Fruit fly (Drosophila melanogaster): ENCODE data around the gene CG15011.
A peak's percentile ranks its signal among the peaks of the same experiment; 100 is the strongest.

The CG15011 gene

DNA sequence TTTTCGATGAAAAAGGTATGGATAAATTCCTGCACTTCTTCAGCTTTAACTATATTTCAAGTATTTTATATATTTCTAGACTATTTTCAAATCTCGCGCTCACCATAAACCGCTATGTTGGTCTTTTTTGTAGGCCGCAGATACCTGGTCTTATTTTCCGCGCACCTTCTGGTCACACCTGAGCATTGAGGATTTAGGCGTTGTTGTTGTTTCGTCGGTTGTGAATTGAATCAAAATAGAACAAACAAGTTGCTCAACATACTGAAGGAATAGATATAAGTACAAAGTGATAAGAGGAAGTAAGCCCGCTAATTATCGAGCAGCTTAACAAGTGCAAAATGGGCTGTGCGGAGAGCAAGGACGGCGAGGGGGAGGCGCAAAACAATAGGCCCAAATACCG, 18.8 kb upstream of the CG15011 start, which contains the start of gene Ctl1:
Gene Ctl1, plus strand, starts transcription at position 167 of the 400 bp plus-strand sequence.
- TF ChIP-seq h (optimal IDR thresholded peaks at IDR 0.05) (no peak), ttk (optimal IDR thresholded peaks at IDR 0.05) (no peak), Sin3A (optimal IDR thresholded peaks at IDR 0.05) (no peak), Myc (optimal IDR thresholded peaks at IDR 0.05) (no peak), psq (optimal IDR thresholded peaks at IDR 0.05) (no peak), insv (optimal IDR thresholded peaks at IDR 0.05) (no peak)

- no peak for TF ChIP-seq insv (optimal IDR thresholded peaks at IDR 0.05)
These were observed 13.3 kb upstream of the CG15011 start for dm6 chr3L:4272167-4272773.

DNA sequence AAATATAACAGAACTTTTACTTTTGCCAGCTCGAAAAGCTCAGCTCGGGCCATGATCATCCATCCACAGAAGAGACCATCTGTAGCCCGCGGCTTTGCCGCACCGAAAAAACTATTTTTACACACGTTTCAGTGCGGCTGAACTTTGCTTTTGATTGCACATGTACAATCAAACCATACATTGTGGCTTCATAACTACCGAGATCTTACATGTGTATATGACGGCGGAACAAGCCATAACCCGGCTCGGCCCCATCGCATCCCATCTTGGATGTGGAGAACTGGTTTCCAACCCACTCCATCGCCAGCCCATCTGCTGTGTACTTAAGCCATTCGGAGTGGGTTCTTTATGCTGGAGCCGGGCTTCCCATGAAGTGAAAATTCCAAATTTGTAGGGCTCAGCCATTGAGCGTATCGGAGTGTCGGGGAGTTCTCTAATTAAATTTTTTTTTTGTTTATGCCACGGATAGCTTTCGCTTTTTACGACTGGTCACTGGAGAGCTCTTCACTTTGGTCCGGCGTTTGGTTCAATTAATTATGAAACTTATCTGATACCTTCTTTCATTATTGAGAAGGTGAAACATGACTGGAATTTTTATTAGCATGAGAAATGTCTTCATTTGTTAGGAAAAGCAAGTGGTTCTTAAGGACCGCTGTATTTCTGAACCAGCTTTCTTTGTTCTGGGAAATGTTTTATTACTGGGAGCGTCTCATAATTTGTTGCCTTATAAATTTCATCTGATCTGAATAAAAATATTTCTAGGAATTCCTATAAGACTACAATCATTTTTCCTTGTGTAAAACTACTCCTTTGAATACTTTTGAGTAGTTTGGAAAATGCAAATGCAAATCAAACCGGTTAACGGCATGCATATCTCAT, 12.2 kb upstream of the CG15011 start:
- no peak for TF ChIP-seq Sin3A (optimal IDR thresholded peaks at IDR 0.05)

DNA sequence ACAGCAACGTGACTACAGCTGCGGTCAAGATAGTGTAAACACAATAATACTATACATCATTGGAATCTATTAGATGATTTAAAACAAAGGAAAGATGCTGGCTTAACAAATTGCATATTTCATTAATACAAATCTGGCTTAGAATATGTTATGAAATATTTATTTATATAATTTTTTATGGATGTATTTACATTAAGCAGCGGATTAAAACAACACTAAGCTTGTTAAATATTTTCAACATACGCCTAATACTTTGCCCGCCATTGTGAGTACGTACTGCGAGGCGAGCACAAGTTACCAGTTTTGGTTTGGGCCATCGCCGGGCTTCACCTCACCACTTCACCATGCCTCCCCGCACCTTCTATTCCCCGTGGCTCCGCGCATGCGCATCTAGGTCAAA, 11.0 kb upstream of the CG15011 start:
- no peak for TF ChIP-seq psq (optimal IDR thresholded peaks at IDR 0.05)
- TF ChIP-seq h (optimal IDR thresholded peaks at IDR 0.05): no peak
- TF ChIP-seq Sin3A (optimal IDR thresholded peaks at IDR 0.05): no peak
- no peak for TF ChIP-seq insv (optimal IDR thresholded peaks at IDR 0.05)
- TF ChIP-seq ttk (optimal IDR thresholded peaks at IDR 0.05): no peak
- no peak for TF ChIP-seq Myc (optimal IDR thresholded peaks at IDR 0.05)

- TF ChIP-seq h (optimal IDR thresholded peaks at IDR 0.05) (no peak), psq (optimal IDR thresholded peaks at IDR 0.05) (no peak), Sin3A (optimal IDR thresholded peaks at IDR 0.05) (no peak), ttk (optimal IDR thresholded peaks at IDR 0.05) (no peak), insv (optimal IDR thresholded peaks at IDR 0.05) (no peak), Myc (optimal IDR thresholded peaks at IDR 0.05) (no peak)
These were observed 10.3 kb upstream of the CG15011 start for dm6 chr3L:4269208-4269607.

- no peak for TF ChIP-seq insv (optimal IDR thresholded peaks at IDR 0.05)
- TF ChIP-seq h (optimal IDR thresholded peaks at IDR 0.05): no peak
- no peak for TF ChIP-seq ttk (optimal IDR thresholded peaks at IDR 0.05)
- TF ChIP-seq Myc (optimal IDR thresholded peaks at IDR 0.05): no peak
- TF ChIP-seq Sin3A (optimal IDR thresholded peaks at IDR 0.05): no peak
- TF ChIP-seq psq (optimal IDR thresholded peaks at IDR 0.05): no peak
These were observed 8.5 kb upstream of the CG15011 start, which contains the start of gene CG33764 for dm6 chr3L:4267403-4267802. Gene CG33764, minus strand, starts transcription at chr3L:4267503.

DNA sequence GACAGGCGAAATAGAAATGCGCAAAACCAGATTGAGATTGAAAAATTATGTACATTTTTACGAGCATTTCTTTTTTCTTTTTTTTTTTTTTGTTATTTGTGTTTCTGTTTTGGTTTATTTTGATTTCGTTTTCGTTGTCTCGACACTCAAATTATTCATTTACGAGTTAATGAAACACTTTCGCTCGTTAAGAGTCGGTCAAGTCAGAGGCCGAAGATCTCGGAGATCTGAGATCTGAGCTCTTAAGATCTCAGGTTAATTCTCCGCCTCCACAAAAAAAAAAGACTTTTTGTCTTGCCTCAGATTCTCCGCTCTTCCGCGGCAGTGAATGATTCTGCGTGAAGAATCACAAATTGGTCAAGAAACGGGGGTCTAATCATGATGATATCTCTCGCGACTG, 6.9 kb upstream of the CG15011 start:
- TF ChIP-seq h (optimal IDR thresholded peaks at IDR 0.05) (no peak), psq (optimal IDR thresholded peaks at IDR 0.05) (no peak), Myc (optimal IDR thresholded peaks at IDR 0.05) (no peak), insv (optimal IDR thresholded peaks at IDR 0.05) (no peak), Sin3A (optimal IDR thresholded peaks at IDR 0.05) (no peak), ttk (optimal IDR thresholded peaks at IDR 0.05) (no peak)

- TF ChIP-seq h (optimal IDR thresholded peaks at IDR 0.05): no peak
These were observed 6.0 kb upstream of the CG15011 start for dm6 chr3L:4264963-4265362.

DNA sequence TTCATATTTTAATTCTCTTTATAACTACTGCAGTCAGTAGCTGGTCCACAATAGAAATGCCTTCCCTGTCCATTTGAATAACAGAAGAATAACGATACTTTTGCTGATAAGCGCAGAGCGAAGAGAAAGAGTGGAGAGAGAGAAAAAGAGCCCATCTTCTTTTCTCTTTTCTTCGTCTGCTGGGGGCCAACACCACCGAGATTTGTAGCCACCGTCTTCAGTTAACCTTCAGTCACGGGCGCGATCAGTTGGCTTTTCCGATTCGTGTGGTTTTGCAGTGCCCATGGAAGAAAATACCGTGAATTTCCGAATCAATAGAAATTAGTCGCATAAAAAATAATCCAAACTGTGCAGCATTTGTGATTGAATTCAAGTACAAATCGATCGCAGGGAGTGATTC, 4.5 kb upstream of the CG15011 start, which contains the start of gene CG1273:
Gene CG1273, plus strand, starts transcription at position 218 of the 400 bp plus-strand sequence.
- TF ChIP-seq insv (optimal IDR thresholded peaks at IDR 0.05) (no peak), psq (optimal IDR thresholded peaks at IDR 0.05) (no peak), Myc (optimal IDR thresholded peaks at IDR 0.05) (no peak), Sin3A (optimal IDR thresholded peaks at IDR 0.05) (no peak), h (optimal IDR thresholded peaks at IDR 0.05) (no peak), ttk (optimal IDR thresholded peaks at IDR 0.05) (no peak)

DNA sequence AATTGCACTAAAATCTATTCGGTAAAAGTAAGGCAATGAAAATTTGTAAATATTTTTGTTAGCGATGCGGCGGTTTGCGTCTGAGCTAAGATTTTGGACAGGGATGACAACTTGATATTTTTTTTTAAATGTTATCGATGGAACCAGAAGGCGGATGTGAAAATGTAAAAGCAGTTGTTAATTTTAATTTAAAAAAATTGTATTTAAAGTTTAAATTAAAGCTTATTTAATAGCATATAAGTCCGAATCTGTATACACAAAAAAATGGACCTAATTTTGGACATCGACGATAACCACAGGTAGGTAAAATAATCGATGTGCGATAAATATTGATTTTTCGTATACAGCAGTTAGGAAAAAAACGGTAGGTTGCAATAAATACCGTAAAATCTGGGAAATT, 3.4 kb upstream of the CG15011 start, which contains the start of the genes CG11586 and VhaM9.7-a:
Gene CG11586, minus strand, starts transcription at position 87 of the 400 bp plus-strand sequence.
Gene VhaM9.7-a, plus strand, starts transcription at position 322 of the 400 bp plus-strand sequence.
- TF ChIP-seq Myc (optimal IDR thresholded peaks at IDR 0.05) (no peak), ttk (optimal IDR thresholded peaks at IDR 0.05) (no peak), h (optimal IDR thresholded peaks at IDR 0.05) (no peak), insv (optimal IDR thresholded peaks at IDR 0.05) (no peak), Sin3A (optimal IDR thresholded peaks at IDR 0.05) (no peak), psq (optimal IDR thresholded peaks at IDR 0.05) (no peak)

dm6 chr3L:4261177-4261576, 2.2 kb upstream of the CG15011 start:
- TF ChIP-seq ttk (optimal IDR thresholded peaks at IDR 0.05) (no peak), insv (optimal IDR thresholded peaks at IDR 0.05) (no peak), h (optimal IDR thresholded peaks at IDR 0.05) (no peak), Sin3A (optimal IDR thresholded peaks at IDR 0.05) (no peak), psq (optimal IDR thresholded peaks at IDR 0.05) (no peak), Myc (optimal IDR thresholded peaks at IDR 0.05) (no peak)

DNA sequence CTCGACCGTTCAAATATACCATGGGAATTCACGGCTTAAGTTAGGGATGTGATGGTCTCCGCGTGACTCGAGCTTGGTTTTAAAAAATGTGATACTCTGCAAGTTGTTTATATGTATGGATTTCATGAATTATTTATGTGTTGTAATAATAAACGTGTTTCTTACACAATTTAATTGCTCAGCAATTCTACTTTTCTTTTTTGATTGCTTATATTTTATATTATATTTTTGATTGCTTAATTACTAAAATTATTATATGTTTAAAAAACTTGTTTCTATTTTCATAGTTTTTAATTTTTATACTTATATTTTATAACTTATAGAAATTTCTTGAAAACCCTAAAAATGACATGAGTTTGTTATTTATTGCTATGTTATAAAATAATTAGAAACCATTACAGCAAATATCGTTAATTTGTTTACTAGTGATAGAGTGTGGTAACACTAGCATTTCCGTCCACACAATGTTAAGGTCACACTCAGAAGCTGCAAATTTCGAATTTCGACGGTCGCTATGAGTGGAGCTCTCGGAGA, 4.6 kb downstream of the CG15011 start, which contains the start of the genes ago and CG1265:
Gene ago, minus strand, starts transcription at position 6 of the 534 bp plus-strand sequence.
Gene CG1265, plus strand, starts transcription at position 476 of the 534 bp plus-strand sequence.
- peak; percentile 30 for TF ChIP-seq Sin3A (optimal IDR thresholded peaks at IDR 0.05)
- TF ChIP-seq ttk (optimal IDR thresholded peaks at IDR 0.05): no peak
- no peak for TF ChIP-seq h (optimal IDR thresholded peaks at IDR 0.05)
